Worm (Caenorhabditis elegans) whole organism, mixed stage, embryonic: ENCODE results near the gene C49H3.6.

Experiments
- ceh-43 ChIP-seq: fragments of 200-800 bp; sonication (Bioruptor generic); optimal IDR thresholded peaks from 2 replicates; lab custom pipeline; 2018; ENCODE audit warnings: mild to moderate bottlenecking, missing genetic modification characterization, moderate library complexity, missing compliant biosample characterization
- ceh-83 ChIP-seq: fragments of 200-800 bp; sonication (Bioruptor generic); optimal IDR thresholded peaks from 2 replicates; lab custom pipeline; 2018; ENCODE audit warnings: mild to moderate bottlenecking, missing genetic modification characterization, missing compliant biosample characterization
- cnd-1 ChIP-seq: fragments of 200-800 bp; sonication (Bioruptor generic); optimal IDR thresholded peaks from 2 replicates; lab custom pipeline; 2018; ENCODE audit warnings: mild to moderate bottlenecking, missing genetic modification characterization, missing compliant biosample characterization
- elt-3 ChIP-seq: fragments of 150-350 bp; optimal IDR thresholded peaks from 2 replicates; lab custom pipeline; 2014; ENCODE audit warnings: missing biosample characterization, missing genetic modification characterization
- lsy-2 ChIP-seq: fragments of 150-350 bp; optimal IDR thresholded peaks from 2 replicates; lab custom pipeline; 2014; ENCODE audit warnings: missing biosample characterization, missing genetic modification characterization
- mep-1 ChIP-seq: fragments of 150-350 bp; optimal IDR thresholded peaks from 2 replicates; lab custom pipeline; 2017; ENCODE audit warnings: missing biosample characterization, missing genetic modification reagents, missing genetic modification characterization, inconsistent platforms
- mls-2 ChIP-seq: sonication (generic microtip); optimal IDR thresholded peaks from 2 replicates; lab custom pipeline; 2016; ENCODE audit warnings: mild to moderate bottlenecking, missing genetic modification characterization, moderate library complexity, missing compliant biosample characterization
- nhr-237 ChIP-seq: fragments of 150-350 bp; optimal IDR thresholded peaks from 2 replicates; lab custom pipeline; 2014; ENCODE audit warnings: missing biosample characterization, missing genetic modification characterization
- snpc-4 ChIP-seq: fragments of 150-350 bp; optimal IDR thresholded peaks from 2 replicates; lab custom pipeline; 2014; ENCODE audit warnings: missing biosample characterization, missing genetic modification characterization
- sptf-1 ChIP-seq: sonication (generic microtip); optimal IDR thresholded peaks from 2 replicates; lab custom pipeline; 2017; ENCODE audit warnings: mild to moderate bottlenecking, missing genetic modification characterization, moderate library complexity, missing compliant biosample characterization

The C49H3.6 gene

ce11 chrIV:7955849-7956248 is 52.3 kb downstream of the C49H3.6 start, which contains the start of gene ceh-19:
ceh-19 (minus strand) TSS chrIV:7955949.
- no peak for TF ChIP-seq cnd-1
- no peak for TF ChIP-seq nhr-237 (tag; lab: Kevin White, UChicago)
- no peak for TF ChIP-seq elt-3 (tag; lab: Kevin White, UChicago)
- TF ChIP-seq sptf-1 (tag; lab: Kevin White, UChicago): no peak
- TF ChIP-seq mls-2 (tag; lab: Kevin White, UChicago): no peak
- no peak for TF ChIP-seq ceh-43 (GFP tag; lab: Kevin White, UChicago)
- TF ChIP-seq lsy-2 (tag; lab: Kevin White, UChicago): no peak
- TF ChIP-seq mep-1: no peak
- no peak for TF ChIP-seq ceh-83 (GFP tag; lab: Kevin White, UChicago)
- TF ChIP-seq snpc-4 (tag; lab: Kevin White, UChicago): no peak
